Worm (Caenorhabditis elegans): Measurements from ENCODE around the gene polq-1.

polq-1 gene

DNA sequence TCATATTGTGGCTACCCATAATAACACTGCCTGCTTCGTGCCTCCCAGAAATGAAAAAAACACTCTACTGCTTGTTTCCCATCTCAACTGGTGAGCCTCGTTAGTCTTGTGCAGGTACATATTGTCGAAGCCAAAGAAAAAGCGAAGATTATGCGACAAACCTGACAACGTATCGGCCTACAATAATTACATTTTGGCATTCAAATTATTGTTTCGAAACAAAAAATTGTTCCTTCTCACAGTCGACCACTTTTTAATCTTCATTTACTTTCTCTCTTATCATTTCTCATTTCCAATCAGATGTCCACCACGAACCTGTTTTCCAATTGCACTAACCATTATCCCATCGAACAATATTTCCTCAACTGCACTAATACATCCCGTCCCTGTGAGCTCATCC, 59.9 kb downstream of the polq-1 start, which contains the start of gene B0244.15:
TSS of gene B0244.15 (plus strand) at position 301 of the 400 bp plus-strand sequence.
- TF ChIP-seq ceh-48 (tag; optimal IDR thresholded peaks at IDR 0.05) (no peak), pha-2 (tag; optimal IDR thresholded peaks at IDR 0.05) (no peak), tbx-7 (tag; optimal IDR thresholded peaks at IDR 0.05) (no peak), tbx-2 (tag; optimal IDR thresholded peaks at IDR 0.05) (no peak), ceh-34 (tag; optimal IDR thresholded peaks at IDR 0.05) (no peak), elt-4 (tag; optimal IDR thresholded peaks at IDR 0.05) (no peak), unc-3 (GFP tag; conservative IDR thresholded peaks at IDR 0.05) (no peak), unc-3 (tag; optimal IDR thresholded peaks at IDR 0.05) (no peak)

All from whole organism, late embryonic.